Fruit fly (Drosophila melanogaster): Measurements from ENCODE around the gene CG31076.

DNA sequence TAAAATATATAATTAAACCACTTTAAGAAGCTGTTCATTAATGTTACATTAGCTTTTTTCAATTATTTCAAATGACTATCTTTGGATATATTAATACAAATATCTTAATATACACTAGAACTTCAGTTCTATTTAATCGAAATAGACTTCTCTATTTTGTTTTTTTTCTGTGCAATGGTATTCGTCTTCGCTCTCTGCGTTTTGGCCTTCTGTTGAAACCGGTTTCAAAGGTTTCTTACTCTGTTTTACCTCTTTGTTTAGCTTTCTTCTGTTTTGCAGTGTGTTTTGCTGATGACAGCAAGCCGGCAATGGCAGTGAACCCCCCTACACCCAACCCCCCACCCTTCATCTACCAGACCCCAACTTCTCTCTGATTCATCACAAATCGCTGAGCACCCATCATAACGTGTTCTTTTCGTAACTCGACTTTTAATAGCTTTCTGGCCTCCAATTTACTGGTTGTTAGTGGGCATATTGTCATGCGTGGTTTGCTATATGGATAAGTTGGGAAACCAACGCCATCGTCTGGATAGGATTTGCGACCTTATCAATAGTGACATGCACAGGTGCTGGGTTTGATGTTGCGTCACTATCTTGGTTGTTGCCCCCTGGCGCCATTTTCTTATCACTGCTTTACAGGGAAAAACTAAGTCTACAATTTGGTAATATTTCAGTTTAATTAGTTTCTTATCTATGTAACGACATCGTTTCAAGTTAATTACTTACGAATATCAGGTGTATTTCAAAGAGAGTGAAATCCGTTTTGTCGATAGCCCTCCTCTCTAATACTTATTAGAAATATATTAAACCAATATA is 20.6 kb downstream of the CG31076 start:
- TF ChIP-seq Snoo (tag; optimal IDR thresholded peaks at IDR 0.05) (no peak), CG9948 (tag; optimal IDR thresholded peaks at IDR 0.05) (peak; percentile 51), Pif1A (GFP tag; optimal IDR thresholded peaks at IDR 0.05) (no peak), Pif1B (GFP tag; optimal IDR thresholded peaks at IDR 0.05) (no peak), CG10348 (GFP tag; IDR thresholded peaks at IDR 0.05) (no peak), CG4496 (GFP tag; IDR thresholded peaks at IDR 0.05) (0 out of 3 replicates have a peak, but pooled peaks have one; percentile 40), CG14655 (GFP tag; optimal IDR thresholded peaks at IDR 0.05) (no peak), CG32121 (GFP tag; IDR thresholded peaks at IDR 0.05) (no peak), CG8301 (tag; optimal IDR thresholded peaks at IDR 0.05) (no peak), CG34367 (tag; optimal IDR thresholded peaks at IDR 0.05) (peak; percentile 0)
